Worm (Caenorhabditis elegans) whole organism, L2 larva: Measurements from ENCODE around the gene C24A3.1.

ENCODE experiments used
- C34F6.9 ChIP-seq: fragments of 150-350 bp; optimal IDR thresholded peaks from 2 replicates; lab custom pipeline; 2014; ENCODE audit warnings: missing biosample characterization, missing genetic modification characterization
- F13H6.1 ChIP-seq: sonication (generic microtip); optimal IDR thresholded peaks from 2 replicates; lab custom pipeline; 2016; ENCODE audit warnings: missing genetic modification characterization, missing compliant biosample characterization
- Y55F3AM.14 ChIP-seq: fragments of 200-800 bp; sonication (Bioruptor generic); optimal IDR thresholded peaks from 2 replicates; lab custom pipeline; 2018; ENCODE audit warnings: mild to moderate bottlenecking, missing genetic modification characterization, missing compliant biosample characterization
- alr-1 ChIP-seq: fragments of 150-350 bp; optimal IDR thresholded peaks from 2 replicates; lab custom pipeline; 2014; ENCODE audit warnings: missing biosample characterization, missing genetic modification characterization
- aly-2 ChIP-seq: fragments of 150-350 bp; optimal IDR thresholded peaks from 2 replicates; lab custom pipeline; 2014; ENCODE audit warnings: missing biosample characterization, missing genetic modification characterization
- ama-1 ChIP-seq: fragments of 150-350 bp; optimal IDR thresholded peaks from 2 replicates; lab custom pipeline; 2018; ENCODE audit warnings: inconsistent platforms
- blmp-1 ChIP-seq: sonication (generic microtip); optimal IDR thresholded peaks from 2 replicates; lab custom pipeline; 2017; ENCODE audit warnings: missing genetic modification characterization, mild to moderate bottlenecking, missing compliant biosample characterization, antibody characterized with exemption, moderate library complexity; ENCODE audit not compliant: insufficient read depth
- ceh-16 ChIP-seq: fragments of 150-350 bp; optimal IDR thresholded peaks from 2 replicates; lab custom pipeline; 2014; ENCODE audit warnings: missing biosample characterization, missing genetic modification characterization
- ceh-82 ChIP-seq: fragments of 150-350 bp; optimal IDR thresholded peaks from 2 replicates; lab custom pipeline; 2014; ENCODE audit warnings: missing biosample characterization, missing genetic modification characterization
- crh-2 ChIP-seq: sonication (generic microtip); optimal IDR thresholded peaks from 2 replicates; lab custom pipeline; 2017; ENCODE audit warnings: missing biosample characterization, missing genetic modification characterization
- egl-27 ChIP-seq: sonication (generic microtip); optimal IDR thresholded peaks from 3 replicates; lab custom pipeline; 2017; ENCODE audit warnings: missing biosample characterization, missing genetic modification reagents, missing genetic modification characterization
- elt-3 ChIP-seq: sonication (generic microtip); optimal IDR thresholded peaks from 2 replicates; lab custom pipeline; 2017; ENCODE audit warnings: missing biosample characterization, missing genetic modification characterization
- fos-1 ChIP-seq: fragments of 150-350 bp; optimal IDR thresholded peaks from 2 replicates; lab custom pipeline; 2014; ENCODE audit warnings: missing biosample characterization, missing genetic modification characterization
- gmeb-1 ChIP-seq: fragments of 150-350 bp; optimal IDR thresholded peaks from 2 replicates; lab custom pipeline; 2014; ENCODE audit warnings: missing biosample characterization, missing genetic modification characterization
- lin-11 ChIP-seq: fragments of 150-350 bp; sonication (generic microtip); optimal IDR thresholded peaks from 2 replicates; lab custom pipeline; 2014; ENCODE audit warnings: missing biosample characterization, missing genetic modification characterization, inconsistent platforms, mixed read lengths
- lin-39 ChIP-seq: fragments of 150-350 bp; optimal IDR thresholded peaks from 2 replicates; lab custom pipeline; 2014; ENCODE audit warnings: missing biosample characterization, missing genetic modification reagents, missing genetic modification characterization
- lsy-2 ChIP-seq, 2 experiments: fragments of 150-350 bp in 1 of 2; sonication (generic microtip) in 1 of 2; optimal IDR thresholded peaks; 2 replicates each; lab custom pipeline; 2014 to 2017; ENCODE audit warnings: missing biosample characterization in 2 of 2, missing genetic modification characterization in 2 of 2
- nhr-10 ChIP-seq: sonication (generic microtip); optimal IDR thresholded peaks from 2 replicates; lab custom pipeline; 2017; ENCODE audit warnings: missing biosample characterization, missing genetic modification characterization
- nhr-12 ChIP-seq: fragments of 150-350 bp; optimal IDR thresholded peaks from 2 replicates; lab custom pipeline; 2014; ENCODE audit warnings: missing biosample characterization, missing genetic modification characterization
- nhr-129 ChIP-seq: fragments of 150-350 bp; optimal IDR thresholded peaks from 2 replicates; lab custom pipeline; 2014; ENCODE audit warnings: missing biosample characterization, missing genetic modification characterization
- nhr-21 ChIP-seq: fragments of 150-350 bp; optimal IDR thresholded peaks from 2 replicates; lab custom pipeline; 2014; ENCODE audit warnings: missing biosample characterization, missing genetic modification characterization
- nhr-23 ChIP-seq: fragments of 150-350 bp; optimal IDR thresholded peaks from 2 replicates; lab custom pipeline; 2014; ENCODE audit warnings: missing biosample characterization, missing genetic modification reagents, missing genetic modification characterization
- nhr-237 ChIP-seq: fragments of 150-350 bp; optimal IDR thresholded peaks from 2 replicates; lab custom pipeline; 2014; ENCODE audit warnings: missing biosample characterization, missing genetic modification characterization
- nhr-25 ChIP-seq: fragments of 150-350 bp; sonication (generic microtip); optimal IDR thresholded peaks from 3 replicates; lab custom pipeline; 2014; ENCODE audit warnings: missing biosample characterization, missing genetic modification characterization
- nhr-77 ChIP-seq: fragments of 150-350 bp; optimal IDR thresholded peaks from 2 replicates; lab custom pipeline; 2014; ENCODE audit warnings: missing biosample characterization, missing genetic modification characterization
- sma-9 ChIP-seq, 2 experiments: fragments of 150-350 bp in 1 of 2; sonication (generic microtip) in 1 of 2; optimal IDR thresholded peaks; 2 replicates each; lab custom pipeline; 2014 to 2016; ENCODE audit warnings: missing genetic modification characterization in 2 of 2, mild to moderate bottlenecking in 1 of 2, missing biosample characterization in 1 of 2, missing compliant biosample characterization in 1 of 2, missing genetic modification reagents in 1 of 2, moderate library complexity in 1 of 2
- snpc-4 ChIP-seq: fragments of 150-350 bp; optimal IDR thresholded peaks from 2 replicates; lab custom pipeline; 2014; ENCODE audit warnings: missing biosample characterization, missing genetic modification characterization
- unc-55 ChIP-seq: fragments of 150-350 bp; sonication (generic microtip); optimal IDR thresholded peaks from 3 replicates; lab custom pipeline; 2014; ENCODE audit warnings: missing biosample characterization, missing genetic modification reagents, missing genetic modification characterization
- ztf-11 ChIP-seq: sonication (generic microtip); optimal IDR thresholded peaks from 2 replicates; lab custom pipeline; 2017; ENCODE audit warnings: missing biosample characterization, missing genetic modification characterization

C24A3.1 gene

DNA sequence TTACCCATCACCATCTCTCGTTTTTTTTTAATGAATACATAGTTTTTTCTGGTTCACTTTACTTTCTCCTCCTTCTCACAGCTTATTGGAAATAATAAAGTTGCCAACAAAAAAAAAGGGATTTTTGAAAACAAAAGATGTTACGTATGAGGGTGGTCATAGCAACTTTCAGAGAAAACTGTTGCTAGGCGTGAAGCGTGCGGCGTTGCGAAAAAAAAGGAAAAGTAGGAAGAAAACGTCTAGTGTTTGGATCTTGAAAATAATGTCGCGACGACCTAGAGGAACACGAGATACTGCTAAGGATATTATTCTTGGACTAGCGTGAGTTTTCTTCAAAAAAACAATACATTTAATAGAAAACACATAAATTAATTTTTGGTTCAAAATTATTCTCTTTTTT, at the start of gene C24A3.1:
Gene C24A3.1 (plus strand): TSS at position 263 of the 400 bp plus-strand sequence.
- TF ChIP-seq ama-1 (lab: Kevin White, UChicago) (no peak), gmeb-1 (tag; lab: Kevin White, UChicago) (no peak), nhr-77 (tag; lab: Kevin White, UChicago) (no peak), elt-3 (no peak), ztf-11 (tag; lab: Kevin White, UChicago) (no peak)

DNA sequence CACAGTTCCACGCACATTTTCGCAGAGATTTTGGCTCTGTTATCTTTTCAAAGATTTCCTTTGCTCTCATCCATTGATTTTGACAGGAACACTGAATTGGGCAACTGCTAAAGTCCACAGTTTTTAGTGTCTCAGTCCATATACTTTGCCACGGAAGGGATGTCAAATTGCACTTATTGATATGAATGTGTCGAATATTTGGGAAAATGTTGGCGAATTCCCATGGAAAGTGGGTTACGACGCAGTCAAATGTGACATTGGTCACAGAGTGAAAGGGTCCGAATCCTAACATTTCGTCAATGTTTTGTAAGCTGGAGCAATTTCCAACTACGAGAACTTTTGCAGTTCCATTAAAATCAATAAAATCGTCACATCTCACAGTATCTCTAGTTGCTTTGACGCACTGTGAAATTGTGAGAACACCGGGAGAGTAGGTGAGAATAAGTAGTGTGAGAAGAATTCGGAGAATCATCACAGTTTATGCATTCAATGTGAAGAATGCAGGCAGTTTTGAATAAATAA, 48.3 kb upstream of the C24A3.1 start, which contains the start of gene trk-1:
Gene trk-1 (minus strand): TSS at position 472 of the 522 bp plus-strand sequence.
- TF ChIP-seq ama-1 (lab: Kevin White, UChicago) (no peak), C34F6.9 (tag; lab: Kevin White, UChicago) (no peak), nhr-10 (tag; lab: Kevin White, UChicago) (no peak), nhr-77 (tag; lab: Kevin White, UChicago) (no peak), ztf-11 (tag; lab: Kevin White, UChicago) (no peak), crh-2 (no peak), nhr-237 (tag; lab: Kevin White, UChicago) (no peak), nhr-23 (no peak), F13H6.1 (no peak), egl-27 (no peak), Y55F3AM.14 (no peak)

DNA sequence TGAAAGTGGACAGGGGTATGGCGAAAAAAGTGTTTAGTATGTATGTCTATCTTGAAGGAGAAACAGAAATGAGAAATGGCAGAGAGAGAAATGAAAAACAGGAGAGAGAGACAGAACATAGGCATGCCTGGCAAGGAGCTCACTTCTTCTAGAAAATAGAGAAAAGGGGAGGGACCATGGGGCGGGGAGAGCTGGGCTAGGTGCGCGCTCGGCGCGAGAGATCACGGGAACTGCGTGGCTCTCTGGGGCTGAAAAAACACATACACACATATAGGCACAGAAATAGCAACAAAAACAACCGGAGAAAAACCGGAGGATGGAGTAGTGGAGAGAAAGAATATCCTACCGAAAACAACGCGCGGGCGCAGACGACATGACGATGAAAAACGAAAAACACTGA, 46.9 kb upstream of the C24A3.1 start:
- peak; percentile 8 for TF ChIP-seq snpc-4
- no peak for TF ChIP-seq elt-3
- TF ChIP-seq nhr-25 (tag; lab: Kevin White, UChicago), result no peak
- no peak for TF ChIP-seq aly-2 (tag; lab: Kevin White, UChicago)
- no peak for TF ChIP-seq egl-27
- peak in 1 of 2 experiments; percentile 15 for TF ChIP-seq lsy-2 (tag; optimal IDR thresholded peaks at IDR 0.05; lab: Kevin White, UChicago)
- TF ChIP-seq Y55F3AM.14, result peak; percentile 18
- peak; percentile 47 for TF ChIP-seq unc-55 (GFP tag; lab: Kevin White, UChicago)
- no peak for TF ChIP-seq alr-1
- TF ChIP-seq F13H6.1, result peak; percentile 6
- TF ChIP-seq nhr-21, result no peak

DNA sequence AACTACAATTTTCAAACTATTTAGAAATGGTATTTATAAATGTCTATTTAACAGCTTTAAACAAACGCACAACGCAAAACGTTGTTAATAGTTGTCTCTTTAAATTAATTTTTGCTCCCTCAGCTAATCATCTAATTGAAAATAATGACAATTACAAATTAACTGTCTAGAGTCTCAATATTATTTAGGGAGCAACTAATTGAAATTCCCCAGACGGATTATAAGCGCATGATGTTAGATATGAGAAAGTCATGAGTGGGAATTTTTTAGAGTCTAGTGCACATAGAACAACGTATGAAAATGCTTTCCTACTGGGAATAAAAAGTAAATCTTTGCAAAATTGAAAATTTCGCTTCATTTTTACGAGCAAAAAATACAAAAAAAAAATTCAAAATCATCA, 45.9 kb upstream of the C24A3.1 start:
- TF ChIP-seq crh-2 (no peak), lin-39 (tag; lab: Kevin White, UChicago) (no peak), gmeb-1 (tag; lab: Kevin White, UChicago) (no peak), ceh-16 (tag; lab: Kevin White, UChicago) (no peak), lin-11 (tag; lab: Kevin White, UChicago) (no peak), fos-1 (no peak), sma-9 (GFP tag; optimal IDR thresholded peaks at IDR 0.05; lab: Kevin White, UChicago) (no peak), sma-9 (tag; optimal IDR thresholded peaks at IDR 0.05; lab: Kevin White, UChicago) (no peak), nhr-129 (tag; lab: Kevin White, UChicago) (no peak), blmp-1 (no peak), nhr-21 (no peak), nhr-25 (tag; lab: Kevin White, UChicago) (no peak), ceh-82 (tag; lab: Kevin White, UChicago) (no peak)

DNA sequence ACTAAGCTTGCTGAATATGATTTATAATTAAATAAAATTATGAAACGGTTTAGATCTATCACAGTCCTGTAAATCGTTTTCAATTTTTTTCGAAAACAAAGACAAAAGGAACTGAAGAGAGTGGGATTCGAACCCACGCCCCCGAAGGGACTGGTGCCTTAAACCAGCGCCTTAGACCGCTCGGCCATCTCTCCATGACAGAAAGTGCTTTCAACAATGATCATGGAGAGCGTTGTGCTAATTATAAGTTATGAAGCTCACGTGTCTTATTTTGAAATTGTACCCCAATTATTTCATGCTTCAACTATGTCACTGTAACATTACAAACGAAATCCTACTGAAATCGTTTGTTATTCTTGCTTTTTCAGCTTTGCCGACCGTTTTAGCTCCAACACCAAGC, 43.1 kb upstream of the C24A3.1 start:
- TF ChIP-seq nhr-77 (tag; lab: Kevin White, UChicago), result no peak
- TF ChIP-seq alr-1, result no peak
- TF ChIP-seq nhr-12 (tag; lab: Kevin White, UChicago), result no peak
- no peak for TF ChIP-seq ztf-11 (tag; lab: Kevin White, UChicago)
- TF ChIP-seq snpc-4, result no peak
- TF ChIP-seq, all 48 proteins: peak for 0

DNA sequence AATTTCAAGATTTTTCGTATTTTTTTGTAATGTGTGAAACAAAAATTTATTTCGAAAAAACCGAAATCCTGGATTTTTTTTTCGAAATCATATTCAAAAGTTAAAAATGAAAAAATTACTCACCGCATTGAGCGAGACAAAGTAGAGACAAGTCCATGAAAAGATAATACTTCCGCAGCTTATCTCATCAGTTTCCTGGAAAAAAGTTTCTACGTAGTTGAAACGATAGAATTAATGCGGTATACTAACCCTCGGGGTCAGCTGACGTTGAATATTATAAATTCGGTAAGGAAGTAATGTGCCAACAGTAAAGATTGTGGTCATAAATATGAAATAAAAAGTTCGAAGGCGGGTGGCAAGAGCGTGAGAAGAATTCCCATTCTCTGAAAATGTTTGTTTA, 40.9 kb upstream of the C24A3.1 start:
- no peak for TF ChIP-seq egl-27
- peak; percentile 5 for TF ChIP-seq sma-9 (GFP tag; optimal IDR thresholded peaks at IDR 0.05; lab: Kevin White, UChicago)
- no peak for TF ChIP-seq sma-9 (tag; optimal IDR thresholded peaks at IDR 0.05; lab: Kevin White, UChicago)
